Fruit fly (Drosophila melanogaster) whole organism, embryonic: ENCODE results near the gene GILT3.
A peak's percentile ranks its signal among the peaks of the same experiment; 100 is the strongest.

ENCODE experiments used
- Atf-2 ChIP-seq: fragments of 200-800 bp; sonication (Bioruptor generic); optimal IDR thresholded peaks from 2 replicates; lab custom pipeline; 2016; ENCODE audit warnings: missing biosample characterization, missing genetic modification characterization
- CG10366 ChIP-seq: fragments of 200-800 bp; sonication (Bioruptor generic); IDR thresholded peaks from 2 replicates; pipeline ENCODE4 v1.3.6; 2022; ENCODE audit warnings: missing biosample characterization, missing genetic modification characterization
- CG10543 ChIP-seq: fragments of 200-800 bp; sonication (Bioruptor generic); optimal IDR thresholded peaks from 3 replicates; lab custom pipeline; 2017; ENCODE audit warnings: missing biosample characterization, mild to moderate bottlenecking, missing genetic modification characterization, moderate library complexity
- CG10959 ChIP-seq: fragments of 200-800 bp; sonication (Bioruptor generic); IDR thresholded peaks from 2 replicates; pipeline ENCODE4 v1.3.6; 2022; ENCODE audit warnings: missing biosample characterization, missing genetic modification characterization
- CG12942 ChIP-seq: fragments of 200-800 bp; sonication (Bioruptor generic); optimal IDR thresholded peaks from 3 replicates; lab custom pipeline; 2016; ENCODE audit warnings: missing biosample characterization, missing genetic modification characterization
- CG13424 ChIP-seq: fragments of 200-800 bp; sonication (Bioruptor generic); optimal IDR thresholded peaks from 2 replicates; lab custom pipeline; 2019; ENCODE audit warnings: missing biosample characterization, mild to moderate bottlenecking, missing genetic modification characterization, moderate library complexity
- CG14667 ChIP-seq: fragments of 200-800 bp; sonication (Bioruptor generic); IDR thresholded peaks from 2 replicates; pipeline ENCODE4 v1.3.6; 2022; ENCODE audit warnings: missing biosample characterization, missing genetic modification characterization
- CG14710 ChIP-seq: fragments of 200-800 bp; sonication (Bioruptor generic); optimal IDR thresholded peaks from 3 replicates; lab custom pipeline; 2019; ENCODE audit warnings: missing biosample characterization, mild to moderate bottlenecking, missing genetic modification characterization, moderate library complexity
- CG14965 ChIP-seq: fragments of 200-800 bp; sonication (Bioruptor generic); optimal IDR thresholded peaks from 2 replicates; lab custom pipeline; 2016; ENCODE audit warnings: missing biosample characterization, missing genetic modification characterization, borderline replicate concordance
- CG17186 ChIP-seq: fragments of 200-800 bp; sonication (Bioruptor generic); optimal IDR thresholded peaks from 3 replicates; lab custom pipeline; 2017; ENCODE audit warnings: missing biosample characterization, missing genetic modification reagents, missing genetic modification characterization
- CG17328 ChIP-seq: fragments of 200-800 bp; sonication (Bioruptor generic); IDR thresholded peaks from 2 replicates; pipeline ENCODE4 v1.3.6; 2022; ENCODE audit warnings: missing biosample characterization, missing genetic modification characterization
- CG17359 ChIP-seq: fragments of 200-800 bp; sonication (Bioruptor generic); optimal IDR thresholded peaks from 3 replicates; lab custom pipeline; 2018; ENCODE audit warnings: missing biosample characterization, mild to moderate bottlenecking, missing genetic modification characterization, moderate library complexity
- CG17385 ChIP-seq: fragments of 200-800 bp; sonication (Bioruptor generic); optimal IDR thresholded peaks from 3 replicates; lab custom pipeline; 2018; ENCODE audit warnings: missing biosample characterization, mild to moderate bottlenecking, missing genetic modification characterization
- CG18011 ChIP-seq: fragments of 200-800 bp; sonication (Bioruptor generic); optimal IDR thresholded peaks from 2 replicates; lab custom pipeline; 2017; ENCODE audit warnings: missing biosample characterization, missing genetic modification characterization, mild to moderate bottlenecking, moderate library complexity, missing genotype
- CG3995 ChIP-seq: fragments of 200-800 bp; sonication (Bioruptor generic); optimal IDR thresholded peaks from 3 replicates; lab custom pipeline; 2016; ENCODE audit warnings: missing biosample characterization, missing genetic modification characterization
- CG4424 ChIP-seq: fragments of 200-800 bp; sonication (Bioruptor generic); optimal IDR thresholded peaks from 3 replicates; lab custom pipeline; 2016; ENCODE audit warnings: missing biosample characterization, missing genetic modification characterization
- CG8281 ChIP-seq: fragments of 200-800 bp; sonication (Bioruptor generic); optimal IDR thresholded peaks from 2 replicates; lab custom pipeline; 2018; ENCODE audit warnings: missing biosample characterization, mild to moderate bottlenecking, missing genetic modification characterization, moderate library complexity
- CG8388 ChIP-seq: fragments of 200-800 bp; sonication (Bioruptor generic); optimal IDR thresholded peaks from 2 replicates; lab custom pipeline; 2019; ENCODE audit warnings: missing biosample characterization, mild to moderate bottlenecking, missing genetic modification characterization, moderate library complexity
- CG9932 ChIP-seq: fragments of 200-800 bp; sonication (Bioruptor generic); IDR thresholded peaks from 2 replicates; pipeline ENCODE4 v1.3.6; 2022; ENCODE audit warnings: missing biosample characterization, missing genetic modification characterization
- Camta ChIP-seq: fragments of 200-800 bp; sonication (Bioruptor generic); optimal IDR thresholded peaks from 2 replicates; lab custom pipeline; 2016; ENCODE audit warnings: missing biosample characterization, missing genetic modification characterization
- D ChIP-seq, 2 experiments: fragments of 200-800 bp in 1 of 2; fragments of >200 bp in 1 of 2; sonication (Bioruptor generic) in 1 of 2; optimal IDR thresholded peaks; 2 replicates in 1 of 2; 3 replicates in 1 of 2; lab custom pipeline; 2017; ENCODE audit warnings: mild to moderate bottlenecking in 1 of 2, missing biosample characterization in 1 of 2, missing genetic modification characterization in 1 of 2, missing genetic modification reagents in 1 of 2
- HHEX ChIP-seq: fragments of 200-800 bp; sonication (Bioruptor generic); optimal IDR thresholded peaks from 3 replicates; lab custom pipeline; 2017; ENCODE audit warnings: missing biosample characterization, mild to moderate bottlenecking, missing genetic modification characterization, missing genetic modification reagents
- HLH54F ChIP-seq: fragments of 200-800 bp; sonication (Bioruptor generic); optimal IDR thresholded peaks from 3 replicates; lab custom pipeline; 2016; ENCODE audit warnings: missing biosample characterization, missing genetic modification characterization
- HmgD ChIP-seq: fragments of 200-800 bp; sonication (Bioruptor generic); optimal IDR thresholded peaks from 3 replicates; lab custom pipeline; 2016; ENCODE audit warnings: missing biosample characterization, missing genetic modification characterization
- Lim3 ChIP-seq: fragments of 200-800 bp; sonication (Bioruptor generic); IDR thresholded peaks from 2 replicates; pipeline ENCODE4 v1.3.6; 2022; ENCODE audit warnings: missing biosample characterization, missing genetic modification characterization
- MBD-R2 ChIP-seq: fragments of 200-800 bp; sonication (Bioruptor generic); IDR thresholded peaks from 2 replicates; pipeline ENCODE4 v1.3.6; 2022; ENCODE audit warnings: missing biosample characterization, missing genetic modification characterization
- MESR4 ChIP-seq: fragments of 200-800 bp; sonication (Bioruptor generic); optimal IDR thresholded peaks from 2 replicates; lab custom pipeline; 2018; ENCODE audit warnings: missing biosample characterization, mild to moderate bottlenecking, missing genetic modification characterization, moderate library complexity
- NfI ChIP-seq: fragments of 200-800 bp; sonication (Bioruptor generic); optimal IDR thresholded peaks from 3 replicates; lab custom pipeline; 2018; ENCODE audit warnings: missing biosample characterization, mild to moderate bottlenecking, missing genetic modification characterization, moderate library complexity
- Six4 ChIP-seq: fragments of 200-800 bp; sonication (Bioruptor generic); optimal IDR thresholded peaks from 2 replicates; lab custom pipeline; 2016; ENCODE audit warnings: missing biosample characterization, missing genetic modification characterization
- ac ChIP-seq: fragments of 200-800 bp; sonication (Bioruptor generic); optimal IDR thresholded peaks from 3 replicates; lab custom pipeline; 2017; ENCODE audit warnings: missing biosample characterization, mild to moderate bottlenecking, missing genetic modification characterization
- aop ChIP-seq: fragments of 200-800 bp; sonication (Bioruptor generic); IDR thresholded peaks from 2 replicates; pipeline ENCODE4 v1.3.6; 2022; ENCODE audit warnings: missing biosample characterization, missing genetic modification characterization
- az2 ChIP-seq: fragments of 200-800 bp; sonication (Bioruptor generic); optimal IDR thresholded peaks from 3 replicates; lab custom pipeline; 2016; ENCODE audit warnings: missing biosample characterization, missing genetic modification characterization
- bab2 ChIP-seq: fragments of 200-800 bp; sonication (Bioruptor generic); optimal IDR thresholded peaks from 2 replicates; lab custom pipeline; 2016; ENCODE audit warnings: missing biosample characterization, missing genetic modification characterization
- bsh ChIP-seq, 2 experiments: fragments of 200-800 bp; sonication (Bioruptor generic); optimal IDR thresholded peaks; 2 replicates each; lab custom pipeline; 2017 to 2018; ENCODE audit warnings: mild to moderate bottlenecking in 2 of 2, missing biosample characterization in 2 of 2, missing genetic modification characterization in 2 of 2, moderate library complexity in 1 of 2
- crc ChIP-seq: fragments of 200-800 bp; sonication (Bioruptor generic); optimal IDR thresholded peaks from 2 replicates; lab custom pipeline; 2016; ENCODE audit warnings: missing biosample characterization, missing genetic modification characterization
- fd64A ChIP-seq: fragments of 200-800 bp; sonication (Bioruptor generic); optimal IDR thresholded peaks from 3 replicates; lab custom pipeline; 2018; ENCODE audit warnings: missing biosample characterization, mild to moderate bottlenecking, missing genetic modification characterization
- fd96Cb ChIP-seq: fragments of 200-800 bp; sonication (Bioruptor generic); optimal IDR thresholded peaks from 2 replicates; lab custom pipeline; 2018; ENCODE audit warnings: missing biosample characterization, mild to moderate bottlenecking, missing genetic modification characterization, moderate library complexity
- lab ChIP-seq: fragments of 200-800 bp; sonication (Bioruptor generic); optimal IDR thresholded peaks from 3 replicates; lab custom pipeline; 2017; ENCODE audit warnings: missing biosample characterization, missing genetic modification characterization, mild to moderate bottlenecking, moderate library complexity, missing genetic modification reagents
- lbe ChIP-seq: fragments of 200-800 bp; sonication (Bioruptor generic); optimal IDR thresholded peaks from 2 replicates; lab custom pipeline; 2016; ENCODE audit warnings: missing biosample characterization, mild to moderate bottlenecking, missing genetic modification characterization
- mam ChIP-seq: fragments of 200-800 bp; sonication (Bioruptor generic); optimal IDR thresholded peaks from 3 replicates; lab custom pipeline; 2016; ENCODE audit warnings: missing biosample characterization, missing genetic modification characterization
- org-1 ChIP-seq: fragments of 200-800 bp; sonication (Bioruptor generic); optimal IDR thresholded peaks from 2 replicates; lab custom pipeline; 2017; ENCODE audit warnings: missing biosample characterization, missing genetic modification characterization
- pho ChIP-seq: fragments of 200-800 bp; sonication (Bioruptor generic); optimal IDR thresholded peaks from 2 replicates; lab custom pipeline; 2016; ENCODE audit warnings: missing biosample characterization, missing genetic modification characterization
- pita ChIP-seq: fragments of 200-800 bp; sonication (Bioruptor generic); optimal IDR thresholded peaks from 2 replicates; lab custom pipeline; 2017; ENCODE audit warnings: missing biosample characterization, mild to moderate bottlenecking, missing genetic modification characterization
- row ChIP-seq: fragments of 200-800 bp; sonication (Bioruptor generic); IDR thresholded peaks from 3 replicates; pipeline ENCODE4 v1.3.6; 2022; ENCODE audit warnings: missing biosample characterization, missing genetic modification characterization
- sc ChIP-seq, 3 experiments: fragments of >200 bp in 2 of 3; fragments of 200-800 bp in 1 of 3; sonication (Bioruptor generic) in 1 of 3; optimal IDR thresholded peaks; 2 replicates in 2 of 3; 3 replicates in 1 of 3; lab custom pipeline; 2017; ENCODE audit warnings: mild to moderate bottlenecking in 1 of 3, missing biosample characterization in 1 of 3, missing genetic modification characterization in 1 of 3, missing genetic modification reagents in 1 of 3
- sqz ChIP-seq: fragments of 200-800 bp; sonication (Bioruptor generic); optimal IDR thresholded peaks from 3 replicates; lab custom pipeline; 2018; ENCODE audit warnings: missing biosample characterization, mild to moderate bottlenecking, missing genetic modification characterization
- tio ChIP-seq: fragments of 200-800 bp; sonication (Bioruptor generic); optimal IDR thresholded peaks from 2 replicates; lab custom pipeline; 2017; ENCODE audit warnings: missing biosample characterization, missing genetic modification characterization, inconsistent platforms
- trh ChIP-seq: fragments of 200-800 bp; sonication (Bioruptor generic); optimal IDR thresholded peaks from 2 replicates; lab custom pipeline; 2016; ENCODE audit warnings: missing biosample characterization, missing genetic modification characterization
- yki ChIP-seq: fragments of >200 bp; optimal IDR thresholded peaks from 3 replicates; lab custom pipeline; 2018

GILT3 gene

DNA sequence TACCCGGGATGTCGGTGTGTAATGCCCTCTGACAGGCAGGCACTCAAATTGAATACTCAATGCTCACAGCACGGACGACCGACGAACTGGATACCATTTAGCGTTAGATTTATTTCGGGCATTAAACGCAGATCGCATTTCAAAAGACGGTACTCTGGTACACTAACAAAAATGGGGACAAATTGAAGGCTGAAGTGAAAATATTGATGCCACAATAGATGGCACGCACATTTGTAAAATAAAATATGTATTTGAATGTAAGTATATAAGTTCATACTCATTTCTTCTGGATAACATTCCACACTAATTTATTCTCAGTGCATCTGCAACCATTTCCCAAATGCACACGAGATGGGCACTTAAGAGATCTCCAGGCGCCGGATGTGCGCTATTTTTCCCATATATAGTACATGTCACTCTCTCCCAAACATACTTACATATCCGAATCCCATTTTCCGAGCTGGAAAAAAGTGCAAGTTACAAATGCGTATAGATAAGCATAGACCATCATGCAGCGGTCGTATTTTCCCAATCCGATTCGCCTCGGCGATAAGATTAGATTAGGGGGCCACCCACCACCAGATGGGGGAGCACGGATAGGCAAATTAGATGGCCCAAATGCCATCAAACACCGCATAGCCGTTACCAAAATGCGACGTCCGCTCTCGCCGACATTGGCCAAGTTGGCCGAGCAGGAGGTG lies 32.5 kb downstream of the GILT3 start, which contains the start of gene CG10301 (continued):
- TF ChIP-seq CG9932 (no peak), az2 (GFP tag; lab: Kevin White, UChicago) (peak; percentile 64), D (optimal IDR thresholded peaks at IDR 0.05; lab: Kevin White, UChicago) (no peak), D (GFP tag; optimal IDR thresholded peaks at IDR 0.05; lab: Kevin White, UChicago) (peak; percentile 61), MESR4 (no peak), tio (GFP tag; lab: Kevin White, UChicago) (peak; percentile 52), CG14710 (tag; lab: Kevin White, UChicago) (peak; percentile 78), HHEX (GFP tag; lab: Kevin White, UChicago) (peak; percentile 12), org-1 (GFP tag; lab: Kevin White, UChicago) (peak; percentile 35), pho (GFP tag; lab: Kevin White, UChicago) (no peak), CG3995 (GFP tag; lab: Kevin White, UChicago) (no peak), Lim3 (GFP tag; lab: Robert Waterston, UW) (no peak), Camta (GFP tag; lab: Kevin White, UChicago) (peak; percentile 50), CG18011 (GFP tag; lab: Kevin White, UChicago) (no peak), CG10366 (GFP tag; lab: Robert Waterston, UW) (peak; percentile 53), CG17359 (tag; lab: Kevin White, UChicago) (peak; percentile 64), CG4424 (GFP tag; lab: Kevin White, UChicago) (peak; percentile 59), bsh (GFP tag; optimal IDR thresholded peaks at IDR 0.05; lab: Kevin White, UChicago) (peak in 1 of 2 experiments; percentile 81), yki (lab: Kevin White, UChicago) (no peak), CG17186 (GFP tag; lab: Kevin White, UChicago) (peak; percentile 26), CG12942 (peak; percentile 39), crc (GFP tag; lab: Kevin White, UChicago) (no peak), CG17328 (GFP tag; lab: Robert Waterston, UW) (peak; percentile 81), fd96Cb (tag; lab: Kevin White, UChicago) (peak; percentile 69), fd64A (peak; percentile 4), trh (GFP tag; lab: Kevin White, UChicago) (no peak), NfI (GFP tag; lab: Kevin White, UChicago) (peak; percentile 13), HLH54F (no peak), HmgD (GFP tag; lab: Kevin White, UChicago) (no peak), sc (optimal IDR thresholded peaks at IDR 0.05; lab: Kevin White, UChicago) (no peak), sc (GFP tag; optimal IDR thresholded peaks at IDR 0.05; lab: Kevin White, UChicago) (peak; percentile 50), CG10543 (GFP tag; lab: Kevin White, UChicago) (no peak), ac (GFP tag; lab: Kevin White, UChicago) (peak; percentile 61), CG8281 (tag; lab: Kevin White, UChicago) (no peak), aop (GFP tag; lab: Robert Waterston, UW) (0 out of 2 replicates have a peak, but pooled peaks have one; percentile 38), CG13424 (tag; lab: Kevin White, UChicago) (peak; percentile 60), sqz (GFP tag; lab: Kevin White, UChicago) (peak; percentile 31), CG14667 (GFP tag; lab: Robert Waterston, UW) (peak; percentile 56), mam (GFP tag; lab: Kevin White, UChicago) (peak; percentile 13), CG17385 (GFP tag; lab: Kevin White, UChicago) (peak; percentile 45), CG8388 (GFP tag; lab: Kevin White, UChicago) (peak; percentile 65), CG10959 (peak; percentile 76), row (GFP tag; lab: Robert Waterston, UW) (peak; percentile 71), lab (GFP tag; lab: Kevin White, UChicago) (peak; percentile 43), Atf-2 (GFP tag; lab: Kevin White, UChicago) (peak; percentile 46), lbe (GFP tag; lab: Kevin White, UChicago) (no peak), bab2 (GFP tag; lab: Kevin White, UChicago) (peak; percentile 34), pita (no peak), MBD-R2 (GFP tag; lab: Robert Waterston, UW) (no peak), Six4 (peak; percentile 73), CG14965 (no peak)
